Fruit fly (Drosophila melanogaster) whole organism, adult: Measurements from ENCODE around the gene CG10863.
A peak's percentile ranks its signal among the peaks of the same experiment; 100 is the strongest.

Source experiments
- CG11617 ChIP-seq: fragments of 200-800 bp; sonication (Bioruptor generic); optimal IDR thresholded peaks from 2 replicates; lab custom pipeline; 2017; ENCODE audit warnings: mild to moderate bottlenecking, missing biosample characterization, missing genetic modification reagents, missing genetic modification characterization
- CG12768 ChIP-seq: fragments of 200-800 bp; sonication (Bioruptor generic); optimal IDR thresholded peaks from 2 replicates; lab custom pipeline; 2017; ENCODE audit warnings: missing biosample characterization, missing genetic modification characterization, mild to moderate bottlenecking, moderate library complexity, missing genetic modification reagents
- CG14711 ChIP-seq: fragments of 200-800 bp; sonication (Bioruptor generic); optimal IDR thresholded peaks from 2 replicates; lab custom pipeline; 2018; ENCODE audit warnings: missing biosample characterization, mild to moderate bottlenecking, missing genetic modification characterization, moderate library complexity
- CG1620 ChIP-seq: fragments of 200-800 bp; sonication (Bioruptor generic); optimal IDR thresholded peaks from 2 replicates; lab custom pipeline; 2016; ENCODE audit warnings: missing biosample characterization, missing genetic modification characterization
- CG33017 ChIP-seq: fragments of 200-800 bp; sonication (Bioruptor generic); optimal IDR thresholded peaks from 2 replicates; lab custom pipeline; 2018; ENCODE audit warnings: missing biosample characterization, mild to moderate bottlenecking, missing genetic modification characterization, moderate library complexity
- CG5204 ChIP-seq: fragments of 200-800 bp; sonication (Bioruptor generic); optimal IDR thresholded peaks from 2 replicates; lab custom pipeline; 2016; ENCODE audit warnings: missing biosample characterization, missing genetic modification characterization
- CG7045 ChIP-seq: fragments of 200-800 bp; sonication (Bioruptor generic); optimal IDR thresholded peaks from 2 replicates; lab custom pipeline; 2017; ENCODE audit warnings: missing biosample characterization, mild to moderate bottlenecking, missing genetic modification characterization
- CG7101 ChIP-seq: fragments of 200-800 bp; sonication (Bioruptor generic); optimal IDR thresholded peaks from 2 replicates; lab custom pipeline; 2018; ENCODE audit warnings: missing biosample characterization, mild to moderate bottlenecking, missing genetic modification characterization, moderate library complexity
- Clk ChIP-seq: fragments of 200-800 bp; sonication (Bioruptor generic); optimal IDR thresholded peaks from 2 replicates; lab custom pipeline; 2017; ENCODE audit warnings: missing biosample characterization, missing genetic modification characterization
- Crg-1 ChIP-seq: fragments of 200-800 bp; sonication (Bioruptor generic); optimal IDR thresholded peaks from 2 replicates; lab custom pipeline; 2016; ENCODE audit warnings: missing biosample characterization, missing genetic modification characterization
- Hr96 ChIP-seq: fragments of 200-800 bp; sonication (Bioruptor generic); optimal IDR thresholded peaks from 2 replicates; lab custom pipeline; 2016; ENCODE audit warnings: missing biosample characterization, missing genetic modification characterization
- bab1 ChIP-seq: fragments of 200-800 bp; sonication (Bioruptor generic); optimal IDR thresholded peaks from 3 replicates; lab custom pipeline; 2019; ENCODE audit warnings: missing biosample characterization, mild to moderate bottlenecking, missing genetic modification characterization, moderate library complexity
- cic ChIP-seq: fragments of 200-800 bp; sonication (Bioruptor generic); optimal IDR thresholded peaks from 2 replicates; lab custom pipeline; 2017; ENCODE audit warnings: missing biosample characterization, mild to moderate bottlenecking, missing genetic modification characterization, moderate library complexity
- cnc ChIP-seq, 2 experiments: fragments of >200 bp; optimal IDR thresholded peaks; 2 replicates each; lab custom pipeline; 2017
- kay ChIP-seq: fragments of 200-800 bp; sonication (Bioruptor generic); peaks from one replicate; lab custom pipeline; 2016; ENCODE audit warnings: missing biosample characterization, missing genetic modification characterization, borderline replicate concordance
- ovo ChIP-seq: fragments of 200-800 bp; sonication (Bioruptor generic); optimal IDR thresholded peaks from 2 replicates; lab custom pipeline; 2016; ENCODE audit warnings: missing biosample characterization, missing genetic modification characterization
- pad ChIP-seq: fragments of 200-800 bp; sonication (Bioruptor generic); optimal IDR thresholded peaks from 3 replicates; lab custom pipeline; 2017; ENCODE audit warnings: missing biosample characterization, missing genetic modification characterization, mild to moderate bottlenecking, moderate library complexity, missing genetic modification reagents
- tj ChIP-seq: fragments of 200-800 bp; sonication (Bioruptor generic); optimal IDR thresholded peaks from 3 replicates; lab custom pipeline; 2017; ENCODE audit warnings: missing biosample characterization, mild to moderate bottlenecking, missing genetic modification characterization, moderate library complexity
- toe ChIP-seq: fragments of 200-800 bp; sonication (Bioruptor generic); optimal IDR thresholded peaks from 2 replicates; lab custom pipeline; 2016; ENCODE audit warnings: missing biosample characterization, missing genetic modification characterization

Gene CG10863

dm6 chr3L:3937806-3938205 is 4.5 kb downstream of the CG10863 start, which contains the start of gene CG10866:
Gene CG10866, minus strand, starts transcription at chr3L:3937992.
- TF ChIP-seq Clk (no peak), kay (GFP tag; lab: Kevin White, UChicago) (no peak), CG1620 (GFP tag; lab: Kevin White, UChicago) (no peak), CG14711 (tag; lab: Kevin White, UChicago) (no peak), CG11617 (no peak), cnc (optimal IDR thresholded peaks at IDR 0.05; lab: Kevin White, UChicago) (no peak)

- TF ChIP-seq CG7045, result no peak
- TF ChIP-seq Clk, result no peak
- no peak for TF ChIP-seq kay (GFP tag; lab: Kevin White, UChicago)
- TF ChIP-seq ovo, result no peak
- no peak for TF ChIP-seq CG14711 (tag; lab: Kevin White, UChicago)
- TF ChIP-seq tj, result no peak
- no peak for TF ChIP-seq Crg-1
- TF ChIP-seq CG5204, result no peak
- no peak for TF ChIP-seq Hr96 (GFP tag; lab: Kevin White, UChicago)
- no peak for TF ChIP-seq CG1620 (GFP tag; lab: Kevin White, UChicago)
These were observed 6.6 kb downstream of the CG10863 start, which contains the start of gene Eip63F-1 for dm6 chr3L:3935567-3936207. Gene Eip63F-1, minus strand, starts transcription at chr3L:3935617.

- TF ChIP-seq Hr96 (GFP tag; lab: Kevin White, UChicago), result no peak
- TF ChIP-seq toe (GFP tag; lab: Kevin White, UChicago), result no peak
- no peak for TF ChIP-seq kay (GFP tag; lab: Kevin White, UChicago)
- TF ChIP-seq CG14711 (tag; lab: Kevin White, UChicago), result no peak
These were observed 8.2 kb downstream of the CG10863 start for dm6 chr3L:3934110-3934509.

- no peak for TF ChIP-seq Clk
- no peak for TF ChIP-seq pad (GFP tag; lab: Kevin White, UChicago)
- TF ChIP-seq kay (GFP tag; lab: Kevin White, UChicago), result peak; percentile 59
These were observed 8.7 kb downstream of the CG10863 start for dm6 chr3L:3933599-3933998.

dm6 chr3L:3932742-3933289 is 9.4 kb downstream of the CG10863 start:
- TF ChIP-seq CG7101 (tag; lab: Kevin White, UChicago) (peak; percentile 25), kay (GFP tag; lab: Kevin White, UChicago) (peak; percentile 65), CG1620 (GFP tag; lab: Kevin White, UChicago) (no peak)

dm6 chr3L:3931778-3932177 is 10.5 kb downstream of the CG10863 start:
- TF ChIP-seq CG11617, result no peak
- no peak for TF ChIP-seq cnc (optimal IDR thresholded peaks at IDR 0.05; lab: Kevin White, UChicago)
- peak; percentile 72 for TF ChIP-seq tj
- TF ChIP-seq Clk, result no peak
- TF ChIP-seq ovo, result no peak
- TF ChIP-seq bab1, result no peak
- TF ChIP-seq CG33017 (tag; lab: Kevin White, UChicago), result no peak
- TF ChIP-seq CG5204, result no peak

- TF ChIP-seq Hr96 (GFP tag; lab: Kevin White, UChicago) (no peak), CG33017 (tag; lab: Kevin White, UChicago) (no peak), cic (GFP tag; lab: Kevin White, UChicago) (no peak)
These were observed 11.3 kb downstream of the CG10863 start for dm6 chr3L:3930930-3931329.

- TF ChIP-seq Clk (no peak), CG1620 (GFP tag; lab: Kevin White, UChicago) (no peak), CG7101 (tag; lab: Kevin White, UChicago) (no peak), toe (GFP tag; lab: Kevin White, UChicago) (no peak), CG5204 (no peak), CG11617 (no peak), Hr96 (GFP tag; lab: Kevin White, UChicago) (no peak), Crg-1 (no peak), tj (no peak), pad (GFP tag; lab: Kevin White, UChicago) (no peak), CG7045 (no peak), cic (GFP tag; lab: Kevin White, UChicago) (no peak), CG14711 (tag; lab: Kevin White, UChicago) (no peak), CG12768 (GFP tag; lab: Kevin White, UChicago) (no peak)
These were observed 12.1 kb downstream of the CG10863 start for dm6 chr3L:3929968-3930767.
